Worm (Caenorhabditis elegans): Measurements from ENCODE around the gene F58B4.2.

F58B4.2 gene

DNA sequence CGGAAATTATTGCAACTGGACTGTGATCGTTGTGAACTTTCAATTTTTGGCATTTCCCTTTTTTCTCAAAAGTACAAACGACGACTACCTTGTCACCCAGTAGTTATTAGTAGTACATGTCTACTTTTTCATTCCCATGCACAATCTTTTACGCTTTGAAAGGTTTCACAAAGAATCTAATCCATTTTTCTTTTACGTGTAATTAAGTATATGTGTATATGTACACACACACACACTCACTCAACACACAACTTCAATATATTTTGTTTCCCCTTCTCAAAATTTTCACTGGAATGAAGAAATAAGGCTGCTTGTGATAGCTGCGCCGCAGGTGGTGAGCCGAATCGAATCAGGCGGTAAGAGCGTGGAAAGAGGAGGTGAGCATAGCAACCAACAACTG, 6.5 kb upstream of the F58B4.2 start, which contains the start of gene F58B4.6:
Gene F58B4.6, plus strand, starts transcription at position 301 of the 400 bp plus-strand sequence.
- no peak for TF ChIP-seq aly-2 (tag; optimal IDR thresholded peaks at IDR 0.05)
- TF ChIP-seq elt-2 (tag; optimal IDR thresholded peaks at IDR 0.05), result no peak
- no peak for TF ChIP-seq egl-27 (tag; optimal IDR thresholded peaks at IDR 0.05)
- no peak for TF ChIP-seq nhr-43 (tag; optimal IDR thresholded peaks at IDR 0.05; ENCODE audit: poor library complexity, severe bottlenecking)
- TF ChIP-seq mdl-1 (tag; optimal IDR thresholded peaks at IDR 0.05), result no peak
- no peak for TF ChIP-seq mml-1 (tag; optimal IDR thresholded peaks at IDR 0.05)
- TF ChIP-seq jun-1 (tag; optimal IDR thresholded peaks at IDR 0.05), result no peak
- no peak for TF ChIP-seq nhr-12 (tag; optimal IDR thresholded peaks at IDR 0.05)
- no peak for TF ChIP-seq nhr-237 (tag; optimal IDR thresholded peaks at IDR 0.05)
- TF ChIP-seq nhr-67 (tag; optimal IDR thresholded peaks at IDR 0.05), result no peak
- no peak for TF ChIP-seq ztf-11 (tag; optimal IDR thresholded peaks at IDR 0.05)
- no peak for TF ChIP-seq hmg-11 (tag; optimal IDR thresholded peaks at IDR 0.05)
- no peak for TF ChIP-seq skn-1 (tag; optimal IDR thresholded peaks at IDR 0.05)
- TF ChIP-seq unc-39 (tag; optimal IDR thresholded peaks at IDR 0.05), result no peak
- no peak for TF ChIP-seq fkh-10 (GFP tag; optimal IDR thresholded peaks at IDR 0.05)
- TF ChIP-seq pqm-1 (tag; optimal IDR thresholded peaks at IDR 0.05), result no peak
- TF ChIP-seq lin-39 (tag; optimal IDR thresholded peaks at IDR 0.05), result no peak

- no peak for TF ChIP-seq ztf-4 (tag; optimal IDR thresholded peaks at IDR 0.05)
- no peak for TF ChIP-seq pha-4 (tag; optimal IDR thresholded peaks at IDR 0.05)
- TF ChIP-seq unc-62 (GFP tag; optimal IDR thresholded peaks at IDR 0.05), result no peak
- TF ChIP-seq skn-1 (tag; optimal IDR thresholded peaks at IDR 0.05), result no peak
- no peak for TF ChIP-seq ceh-28 (tag; optimal IDR thresholded peaks at IDR 0.05)
- no peak for TF ChIP-seq lin-15B (tag; optimal IDR thresholded peaks at IDR 0.05)
- no peak for TF ChIP-seq eor-1 (tag; optimal IDR thresholded peaks at IDR 0.05)
- no peak for TF ChIP-seq elt-2 (tag; optimal IDR thresholded peaks at IDR 0.05)
- TF ChIP-seq R02D3.7 (tag; optimal IDR thresholded peaks at IDR 0.05), result no peak
- no peak for TF ChIP-seq nhr-11 (tag; optimal IDR thresholded peaks at IDR 0.05)
- TF ChIP-seq nhr-25 (tag; optimal IDR thresholded peaks at IDR 0.05), result no peak
- TF ChIP-seq elt-1 (tag; optimal IDR thresholded peaks at IDR 0.05), result no peak
- TF ChIP-seq mdl-1 (tag; optimal IDR thresholded peaks at IDR 0.05), result no peak
- TF ChIP-seq egl-5 (tag; optimal IDR thresholded peaks at IDR 0.05), result no peak
- TF ChIP-seq daf-12 (tag; optimal IDR thresholded peaks at IDR 0.05), result no peak
- TF ChIP-seq elt-3 (tag; optimal IDR thresholded peaks at IDR 0.05), result no peak
- no peak for TF ChIP-seq snpc-4 (tag; optimal IDR thresholded peaks at IDR 0.05)
- TF ChIP-seq mml-1 (tag; optimal IDR thresholded peaks at IDR 0.05), result no peak
- no peak for TF ChIP-seq nfya-1 (tag; optimal IDR thresholded peaks at IDR 0.05; ENCODE audit: insufficient read depth)
- TF ChIP-seq ceh-16 (tag; optimal IDR thresholded peaks at IDR 0.05), result no peak
Measured at ce11 chrV:10923229-10923628, 5.0 kb upstream of the F58B4.2 start, which contains the start of gene F58B4.7. Gene F58B4.7 (minus strand): TSS chrV:10923329.

- no peak for TF ChIP-seq lsy-12 (tag; optimal IDR thresholded peaks at IDR 0.05)
- no peak for TF ChIP-seq nhr-25 (tag; optimal IDR thresholded peaks at IDR 0.05)
- no peak for TF ChIP-seq sea-2 (GFP tag; optimal IDR thresholded peaks at IDR 0.05)
- TF ChIP-seq tbx-2 (tag; optimal IDR thresholded peaks at IDR 0.05), result no peak
- no peak for TF ChIP-seq nhr-28 (tag; optimal IDR thresholded peaks at IDR 0.05)
- no peak for TF ChIP-seq pqm-1 (tag; optimal IDR thresholded peaks at IDR 0.05)
- TF ChIP-seq nhr-23 (tag; optimal IDR thresholded peaks at IDR 0.05), result no peak
- TF ChIP-seq unc-62 (GFP tag; optimal IDR thresholded peaks at IDR 0.05), result no peak
Measured at ce11 chrV:10921747-10922146, 3.5 kb upstream of the F58B4.2 start, which contains the start of gene nas-31. Gene nas-31 (minus strand): TSS chrV:10921847.

DNA sequence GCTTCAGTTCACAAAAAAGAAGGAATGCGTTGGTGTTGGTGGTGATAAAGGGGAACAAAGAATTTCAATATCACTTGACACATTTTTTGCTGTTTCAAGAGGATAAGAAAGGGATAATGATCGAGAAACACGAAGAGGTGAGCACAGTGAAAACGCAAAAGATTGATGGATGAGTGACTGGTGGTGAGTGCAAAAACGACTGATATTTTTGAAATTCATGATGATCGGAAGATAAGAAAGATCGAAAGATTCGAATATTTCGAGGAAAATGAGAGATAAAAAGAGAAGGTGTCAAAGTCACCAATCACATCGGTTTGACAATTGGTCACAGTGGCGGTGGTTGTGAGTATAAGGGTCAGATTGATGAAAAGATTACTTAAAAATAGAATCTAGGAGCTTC, 2.4 kb downstream of the F58B4.2 start:
- TF ChIP-seq lin-15B (tag; optimal IDR thresholded peaks at IDR 0.05) (no peak), tbx-2 (tag; optimal IDR thresholded peaks at IDR 0.05) (no peak), nfya-1 (tag; optimal IDR thresholded peaks at IDR 0.05; ENCODE audit: insufficient read depth) (peak; percentile 15), elt-1 (tag; optimal IDR thresholded peaks at IDR 0.05) (peak; percentile 76), unc-62 (GFP tag; optimal IDR thresholded peaks at IDR 0.05) (peak; percentile 82)
